Fruit fly (Drosophila melanogaster) whole organism, embryonic: Measurements from ENCODE around the gene CG11842.

Experiments used
- BtbVII ChIP-seq: fragments of 200-800 bp; sonication (Bioruptor generic); optimal IDR thresholded peaks from 3 replicates; lab custom pipeline; 2017; ENCODE audit warnings: missing biosample characterization, mild to moderate bottlenecking, missing genetic modification characterization
- C15 ChIP-seq: fragments of 200-800 bp; sonication (Bioruptor generic); IDR thresholded peaks from 3 replicates; pipeline ENCODE4 v1.3.6; 2022; ENCODE audit warnings: missing biosample characterization, missing genetic modification characterization
- CG10654 ChIP-seq: fragments of 200-800 bp; sonication (Bioruptor generic); optimal IDR thresholded peaks from 2 replicates; lab custom pipeline; 2016; ENCODE audit warnings: missing biosample characterization, missing genetic modification characterization
- CG12104 ChIP-seq: fragments of 200-800 bp; sonication (Bioruptor generic); optimal IDR thresholded peaks from 3 replicates; lab custom pipeline; 2016; ENCODE audit warnings: missing biosample characterization, missing genetic modification characterization
- CG12219 ChIP-seq: fragments of 200-800 bp; sonication (Bioruptor generic); optimal IDR thresholded peaks from 3 replicates; lab custom pipeline; 2018; ENCODE audit warnings: missing biosample characterization, mild to moderate bottlenecking, missing genetic modification characterization
- CG12236 ChIP-seq: fragments of 200-800 bp; sonication (Bioruptor generic); optimal IDR thresholded peaks from 2 replicates; lab custom pipeline; 2016; ENCODE audit warnings: missing biosample characterization, missing genetic modification characterization
- CG14710 ChIP-seq: fragments of 200-800 bp; sonication (Bioruptor generic); optimal IDR thresholded peaks from 3 replicates; lab custom pipeline; 2019; ENCODE audit warnings: missing biosample characterization, mild to moderate bottlenecking, missing genetic modification characterization, moderate library complexity
- CG16779 ChIP-seq: fragments of 200-800 bp; sonication (Bioruptor generic); IDR thresholded peaks from 2 replicates; pipeline ENCODE4 v1.3.6; 2022; ENCODE audit warnings: missing biosample characterization, missing genetic modification characterization
- CG17385 ChIP-seq: fragments of 200-800 bp; sonication (Bioruptor generic); optimal IDR thresholded peaks from 3 replicates; lab custom pipeline; 2018; ENCODE audit warnings: missing biosample characterization, mild to moderate bottlenecking, missing genetic modification characterization
- CG17612 ChIP-seq: fragments of 200-800 bp; sonication (Bioruptor generic); IDR thresholded peaks from 2 replicates; pipeline ENCODE4 v1.3.6; 2022; ENCODE audit warnings: missing biosample characterization, missing genetic modification characterization
- CG1832 ChIP-seq: fragments of 200-800 bp; sonication (Bioruptor generic); optimal IDR thresholded peaks from 2 replicates; lab custom pipeline; 2017; ENCODE audit warnings: missing biosample characterization, mild to moderate bottlenecking, missing genetic modification characterization, inconsistent platforms
- CG34422 ChIP-seq: fragments of 200-800 bp; sonication (Bioruptor generic); IDR thresholded peaks from 3 replicates; pipeline ENCODE4 v1.3.6; 2022; ENCODE audit warnings: missing biosample characterization, missing genetic modification characterization
- CG4404 ChIP-seq: fragments of 200-800 bp; sonication (Bioruptor generic); IDR thresholded peaks from 2 replicates; pipeline ENCODE4 v1.3.6; 2022; ENCODE audit warnings: missing biosample characterization, missing genetic modification characterization
- CG4730 ChIP-seq: fragments of 200-800 bp; sonication (Bioruptor generic); IDR thresholded peaks from 2 replicates; pipeline ENCODE4 v1.3.6; 2022; ENCODE audit warnings: missing biosample characterization, missing genetic modification characterization
- CG6765 ChIP-seq: fragments of 200-800 bp; sonication (Bioruptor generic); optimal IDR thresholded peaks from 3 replicates; lab custom pipeline; 2017; ENCODE audit warnings: missing biosample characterization, mild to moderate bottlenecking, missing genetic modification characterization
- CG6791 ChIP-seq: fragments of 200-800 bp; sonication (Bioruptor generic); IDR thresholded peaks from 3 replicates; pipeline ENCODE4 v1.3.6; 2022; ENCODE audit warnings: missing biosample characterization, missing genetic modification characterization; ENCODE audit not compliant: partially characterized antibody
- CG9817 ChIP-seq: fragments of 200-800 bp; sonication (Bioruptor generic); optimal IDR thresholded peaks from 2 replicates; lab custom pipeline; 2018; ENCODE audit warnings: missing biosample characterization, mild to moderate bottlenecking, missing genetic modification characterization, moderate library complexity
- Dll ChIP-seq: fragments of 200-800 bp; sonication (Bioruptor generic); IDR thresholded peaks from 4 replicates; pipeline ENCODE4 v1.3.6; 2022; ENCODE audit warnings: missing biosample characterization, missing genetic modification characterization; ENCODE audit not compliant: partially characterized antibody
- HHEX ChIP-seq: fragments of 200-800 bp; sonication (Bioruptor generic); optimal IDR thresholded peaks from 3 replicates; lab custom pipeline; 2017; ENCODE audit warnings: missing biosample characterization, mild to moderate bottlenecking, missing genetic modification characterization, missing genetic modification reagents
- HLH3B ChIP-seq: fragments of 200-800 bp; sonication (Bioruptor generic); IDR thresholded peaks from 2 replicates; pipeline ENCODE4 v1.3.6; 2022; ENCODE audit warnings: missing biosample characterization, missing genetic modification characterization
- HmgD ChIP-seq: fragments of 200-800 bp; sonication (Bioruptor generic); optimal IDR thresholded peaks from 3 replicates; lab custom pipeline; 2016; ENCODE audit warnings: missing biosample characterization, missing genetic modification characterization
- Hr39 ChIP-seq: fragments of >200 bp; optimal IDR thresholded peaks from 2 replicates; lab custom pipeline; 2017
- Lpt ChIP-seq: fragments of >200 bp; optimal IDR thresholded peaks from 2 replicates; lab custom pipeline; 2018; ENCODE audit warnings: missing biosample characterization, missing genetic modification characterization
- Med ChIP-seq: fragments of 200-800 bp; sonication (Bioruptor generic); peaks from one replicate; lab custom pipeline; 2016; ENCODE audit warnings: missing biosample characterization, missing genetic modification characterization, mild to moderate bottlenecking, inconsistent platforms, moderate library complexity
- NFAT ChIP-seq: fragments of 200-800 bp; sonication (Bioruptor generic); IDR thresholded peaks from 2 replicates; pipeline ENCODE4 v1.3.6; 2022; ENCODE audit warnings: missing biosample characterization, missing genetic modification characterization
- Pdp1 ChIP-seq, 2 experiments: fragments of 200-800 bp; sonication (Bioruptor generic); optimal IDR thresholded peaks; 3 replicates each; lab custom pipeline; 2016; ENCODE audit warnings: missing biosample characterization in 2 of 2, missing genetic modification characterization in 2 of 2, mild to moderate bottlenecking in 1 of 2, moderate library complexity in 1 of 2
- Six4 ChIP-seq: fragments of 200-800 bp; sonication (Bioruptor generic); optimal IDR thresholded peaks from 2 replicates; lab custom pipeline; 2016; ENCODE audit warnings: missing biosample characterization, missing genetic modification characterization
- Stat92E ChIP-seq, 3 experiments: fragments of >200 bp in 2 of 3; fragments of 200-800 bp in 1 of 3; sonication (Bioruptor generic) in 1 of 3; optimal IDR thresholded peaks; 2 replicates each; lab custom pipeline; 2017 to 2019; ENCODE audit warnings: missing biosample characterization in 3 of 3, missing genetic modification characterization in 3 of 3, mild to moderate bottlenecking in 1 of 3, moderate library complexity in 1 of 3
- ash1 ChIP-seq: fragments of 200-800 bp; sonication (Bioruptor generic); optimal IDR thresholded peaks from 2 replicates; lab custom pipeline; 2018; ENCODE audit warnings: missing biosample characterization, mild to moderate bottlenecking, missing genetic modification characterization
- bbx ChIP-seq: fragments of 200-800 bp; sonication (Bioruptor generic); IDR thresholded peaks from 2 replicates; pipeline ENCODE4 v1.3.6; 2022; ENCODE audit warnings: missing biosample characterization, missing genetic modification characterization; ENCODE audit not compliant: partially characterized antibody
- gcm2 ChIP-seq: fragments of 200-800 bp; sonication (Bioruptor generic); optimal IDR thresholded peaks from 2 replicates; lab custom pipeline; 2016; ENCODE audit warnings: missing biosample characterization, missing genetic modification characterization
- h ChIP-seq: fragments of >200 bp; optimal IDR thresholded peaks from 2 replicates; lab custom pipeline; 2017
- hb ChIP-seq: fragments of 200-800 bp; sonication (Bioruptor generic); IDR thresholded peaks from 3 replicates; pipeline ENCODE4 v1.3.6; 2022; ENCODE audit warnings: missing biosample characterization, missing genetic modification characterization; ENCODE audit not compliant: partially characterized antibody
- hkb ChIP-seq, 2 experiments: fragments of 200-800 bp in 1 of 2; fragments of >200 bp in 1 of 2; sonication (Bioruptor generic) in 1 of 2; IDR thresholded peaks in 1 of 2; optimal IDR thresholded peaks in 1 of 2; 2 replicates each; pipeline versions ENCODE4 v1.3.6 to Lab custom; 2017 to 2022; ENCODE audit warnings: missing biosample characterization in 1 of 2, missing genetic modification characterization in 1 of 2
- kni ChIP-seq: fragments of 200-800 bp; sonication (Bioruptor generic); optimal IDR thresholded peaks from 3 replicates; lab custom pipeline; 2017; ENCODE audit warnings: mild to moderate bottlenecking, missing biosample characterization, missing genetic modification reagents, missing genetic modification characterization
- lab ChIP-seq: fragments of 200-800 bp; sonication (Bioruptor generic); optimal IDR thresholded peaks from 3 replicates; lab custom pipeline; 2017; ENCODE audit warnings: missing biosample characterization, missing genetic modification characterization, mild to moderate bottlenecking, moderate library complexity, missing genetic modification reagents
- lola ChIP-seq, 3 experiments: fragments of >200 bp in 2 of 3; fragments of 200-800 bp in 1 of 3; sonication (Bioruptor generic) in 1 of 3; optimal IDR thresholded peaks; 2 replicates each; lab custom pipeline; 2017 to 2019; ENCODE audit warnings: missing biosample characterization in 3 of 3, missing genetic modification characterization in 3 of 3, mild to moderate bottlenecking in 1 of 3, moderate library complexity in 1 of 3
- pan ChIP-seq, 4 experiments: fragments of >200 bp in 3 of 4; fragments of 200-800 bp in 1 of 4; sonication (Bioruptor generic) in 1 of 4; optimal IDR thresholded peaks in 3 of 4; IDR thresholded peaks in 1 of 4; 2 replicates each; pipeline versions ENCODE4 v1.3.6 to Lab custom; 2017 to 2022; ENCODE audit warnings: missing biosample characterization in 2 of 4, missing genetic modification characterization in 2 of 4, mixed read lengths in 1 of 4
- psq ChIP-seq: fragments of 200-800 bp; sonication (Bioruptor generic); optimal IDR thresholded peaks from 2 replicates; lab custom pipeline; 2017; ENCODE audit warnings: missing biosample characterization, missing genetic modification characterization
- schlank ChIP-seq: fragments of 200-800 bp; sonication (Bioruptor generic); optimal IDR thresholded peaks from 2 replicates; lab custom pipeline; 2018; ENCODE audit warnings: missing biosample characterization, mild to moderate bottlenecking, missing genetic modification characterization
- scrt ChIP-seq: fragments of 200-800 bp; sonication (Bioruptor generic); optimal IDR thresholded peaks from 2 replicates; lab custom pipeline; 2018; ENCODE audit warnings: missing biosample characterization, mild to moderate bottlenecking, missing genetic modification characterization, moderate library complexity
- sd ChIP-seq: fragments of 200-800 bp; sonication (Bioruptor generic); optimal IDR thresholded peaks from 3 replicates; lab custom pipeline; 2018; ENCODE audit warnings: missing biosample characterization, mild to moderate bottlenecking, missing genetic modification characterization, moderate library complexity
- sens-2 ChIP-seq: fragments of 200-800 bp; sonication (Bioruptor generic); IDR thresholded peaks from 2 replicates; pipeline ENCODE4 v1.3.6; 2022; ENCODE audit warnings: missing biosample characterization, missing genetic modification characterization
- seq ChIP-seq: fragments of 200-800 bp; sonication (Bioruptor generic); IDR thresholded peaks from 2 replicates; pipeline ENCODE4 v1.3.6; 2022; ENCODE audit warnings: missing biosample characterization, missing genetic modification characterization
- so ChIP-seq: fragments of 200-800 bp; sonication (Bioruptor generic); IDR thresholded peaks from 3 replicates; pipeline ENCODE4 v1.3.6; 2022; ENCODE audit warnings: missing biosample characterization, missing genetic modification characterization
- sob ChIP-seq: fragments of 200-800 bp; sonication (Bioruptor generic); IDR thresholded peaks from 2 replicates; pipeline ENCODE4 v1.3.6; 2022; ENCODE audit warnings: missing biosample characterization, missing genetic modification characterization
- ssp ChIP-seq: fragments of 200-800 bp; sonication (Bioruptor generic); IDR thresholded peaks from 2 replicates; pipeline ENCODE4 v1.3.6; 2022; ENCODE audit warnings: missing biosample characterization, missing genetic modification characterization
- tap ChIP-seq: fragments of 200-800 bp; optimal IDR thresholded peaks from 3 replicates; lab custom pipeline; 2019; ENCODE audit warnings: missing biosample characterization, mild to moderate bottlenecking, missing genetic modification characterization, moderate library complexity

The CG11842 gene

DNA sequence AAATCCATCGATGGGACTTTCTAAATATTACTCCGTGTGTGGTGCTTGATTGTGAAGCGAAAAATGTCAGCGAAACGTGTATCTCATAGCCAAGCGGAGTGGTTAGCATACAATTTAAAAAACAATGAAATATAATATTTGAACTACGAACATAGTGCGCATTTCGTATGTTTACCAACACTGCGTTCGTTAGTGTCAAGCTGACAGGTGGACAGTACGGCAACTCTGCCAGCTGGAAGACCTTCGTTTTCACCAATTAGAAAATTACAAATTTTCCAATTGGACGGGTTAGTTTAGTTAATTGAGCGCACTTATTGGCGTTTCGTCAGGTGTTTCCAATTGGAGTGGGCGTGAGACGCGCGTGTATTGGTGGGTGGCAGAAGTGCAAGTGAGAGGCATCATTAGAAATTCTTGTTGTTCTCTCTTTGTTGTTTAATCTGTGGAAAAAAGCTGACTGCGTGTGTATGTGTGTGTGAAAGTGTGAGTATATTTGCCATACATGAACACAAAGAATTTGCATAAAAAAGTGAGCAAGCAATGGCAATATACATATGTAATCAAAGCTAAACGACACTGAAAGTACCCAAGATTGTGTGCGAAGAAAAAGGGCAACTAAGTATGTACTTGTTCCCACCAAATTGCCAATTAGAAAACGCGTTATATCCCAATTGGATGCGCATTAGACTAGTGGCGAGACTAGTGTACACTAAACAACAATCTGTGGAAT is 12.6 kb upstream of the CG11842 start (continued):
- TF ChIP-seq CG17385 (peak; percentile 39), lab (GFP tag; lab: Kevin White, UChicago) (no peak), CG14710 (tag; lab: Kevin White, UChicago) (no peak), CG6765 (peak; percentile 12), hb (no peak), lola (GFP tag; optimal IDR thresholded peaks at IDR 0.05; lab: Kevin White, UChicago) (no peak), pan (optimal IDR thresholded peaks at IDR 0.05; lab: Kevin White, UChicago) (no peak), pan (GFP tag; optimal IDR thresholded peaks at IDR 0.05 in 1 of 2, IDR thresholded peaks at IDR 0.05 in 1 of 2) (peak in 1 of 2 experiments; percentile 13), hkb (optimal IDR thresholded peaks at IDR 0.05; lab: Kevin White, UChicago) (no peak), hkb (GFP tag; IDR thresholded peaks at IDR 0.05; lab: Robert Waterston, UW) (0 out of 2 replicates have a peak, but pooled peaks have one; percentile 10), CG4404 (GFP tag; lab: Robert Waterston, UW) (no peak), CG6791 (GFP tag; lab: Robert Waterston, UW) (no peak), kni (GFP tag; lab: Kevin White, UChicago) (no peak), sd (tag; lab: Kevin White, UChicago) (peak; percentile 29), schlank (no peak), HHEX (GFP tag; lab: Kevin White, UChicago) (peak; percentile 30), seq (GFP tag; lab: Robert Waterston, UW) (no peak), CG17612 (GFP tag; lab: Robert Waterston, UW) (no peak), ssp (GFP tag; lab: Robert Waterston, UW) (no peak), sob (GFP tag; lab: Robert Waterston, UW) (peak; percentile 59; the same call in 1 of the 2 replicates), CG12219 (GFP tag; lab: Kevin White, UChicago) (no peak), Hr39 (lab: Kevin White, UChicago) (no peak), CG1832 (no peak), gcm2 (GFP tag; lab: Kevin White, UChicago) (no peak), bbx (GFP tag; lab: Robert Waterston, UW) (no peak), CG10654 (GFP tag; lab: Kevin White, UChicago) (peak; percentile 42), CG34422 (GFP tag; lab: Robert Waterston, UW) (no peak), C15 (GFP tag; lab: Robert Waterston, UW) (no peak), tap (tag; lab: Kevin White, UChicago) (no peak), Med (GFP tag; lab: Kevin White, UChicago) (peak; percentile 90), Pdp1 (GFP tag; optimal IDR thresholded peaks at IDR 0.05; lab: Kevin White, UChicago) (peak in 1 of 2 experiments; percentile 8), BtbVII (GFP tag; lab: Kevin White, UChicago) (no peak), so (GFP tag; lab: Robert Waterston, UW) (no peak), CG4730 (no peak), HmgD (no peak), CG12104 (GFP tag; lab: Kevin White, UChicago) (no peak), psq (no peak), CG16779 (GFP tag; lab: Robert Waterston, UW) (no peak), NFAT (GFP tag; lab: Robert Waterston, UW) (no peak; the same call in 1 of the 2 replicates), HLH3B (0 out of 2 replicates have a peak, but pooled peaks have one; percentile 28), Six4 (GFP tag; lab: Kevin White, UChicago) (no peak), CG9817 (peak; percentile 36), CG12236 (no peak), Dll (no peak; the same call in 3 of the 4 replicates), sens-2 (GFP tag; lab: Robert Waterston, UW) (no peak), ash1 (no peak), h (lab: Kevin White, UChicago) (no peak), Lpt (GFP tag; lab: Kevin White, UChicago) (no peak), Stat92E (GFP tag; optimal IDR thresholded peaks at IDR 0.05; lab: Kevin White, UChicago) (no peak), scrt (GFP tag; lab: Kevin White, UChicago) (peak; percentile 32)
